Worm (Caenorhabditis elegans) whole organism, L1 larva: ENCODE data around the gene irld-49.
A peak's percentile ranks its signal among the peaks of the same experiment; 100 is the strongest.

ENCODE experiments used
- C16A3.4 ChIP-seq: fragments of 150-350 bp; optimal IDR thresholded peaks from 2 replicates; lab custom pipeline; 2014; ENCODE audit warnings: missing biosample characterization, missing genetic modification characterization
- F16B12.6 ChIP-seq: fragments of 150-350 bp; optimal IDR thresholded peaks from 2 replicates; lab custom pipeline; 2014; ENCODE audit warnings: missing biosample characterization, missing genetic modification characterization
- aha-1 ChIP-seq: fragments of 150-350 bp; optimal IDR thresholded peaks from 2 replicates; lab custom pipeline; 2014; ENCODE audit warnings: missing biosample characterization, missing genetic modification characterization
- alr-1 ChIP-seq: fragments of 200-800 bp; sonication (Bioruptor generic); optimal IDR thresholded peaks from 2 replicates; lab custom pipeline; 2018; ENCODE audit warnings: borderline replicate concordance, mild to moderate bottlenecking, missing genetic modification characterization, missing compliant biosample characterization
- aly-2 ChIP-seq: fragments of 150-350 bp; optimal IDR thresholded peaks from 2 replicates; lab custom pipeline; 2014; ENCODE audit warnings: missing biosample characterization, missing genetic modification characterization
- ama-1 ChIP-seq: fragments of 150-350 bp; optimal IDR thresholded peaks from 2 replicates; lab custom pipeline; 2014
- blmp-1 ChIP-seq: fragments of 150-350 bp; optimal IDR thresholded peaks from 2 replicates; lab custom pipeline; 2014; ENCODE audit warnings: missing biosample characterization, missing genetic modification characterization
- ceh-63 ChIP-seq: fragments of 200-800 bp; sonication (Bioruptor generic); optimal IDR thresholded peaks from 2 replicates; lab custom pipeline; 2018; ENCODE audit warnings: mild to moderate bottlenecking, missing genetic modification characterization, missing compliant biosample characterization
- ceh-8 ChIP-seq: fragments of 200-800 bp; sonication (Bioruptor generic); optimal IDR thresholded peaks from 2 replicates; lab custom pipeline; 2018; ENCODE audit warnings: mild to moderate bottlenecking, missing genetic modification characterization, moderate library complexity, missing compliant biosample characterization
- ceh-82 ChIP-seq, 3 experiments: fragments of 150-350 bp in 1 of 3; sonication (generic microtip) in 2 of 3; optimal IDR thresholded peaks; 2 replicates each; lab custom pipeline; 2014 to 2017; ENCODE audit warnings: missing biosample characterization in 3 of 3, missing genetic modification characterization in 3 of 3
- ceh-90 ChIP-seq: sonication (generic microtip); optimal IDR thresholded peaks from 2 replicates; lab custom pipeline; 2016; ENCODE audit warnings: missing genetic modification characterization, missing compliant biosample characterization
- dpl-1 ChIP-seq, 3 experiments: fragments of 150-350 bp in 2 of 3; sonication (generic microtip) in 1 of 3; optimal IDR thresholded peaks; 2 replicates each; lab custom pipeline; 2014 to 2017; ENCODE audit warnings: missing biosample characterization in 3 of 3, missing genetic modification characterization in 3 of 3, missing genetic modification reagents in 3 of 3
- efl-1 ChIP-seq, 4 experiments: fragments of 150-350 bp; optimal IDR thresholded peaks in 3 of 4; peaks in 1 of 4; 1 replicate in 1 of 4; 2 replicates in 3 of 4; lab custom pipeline; 2014; ENCODE audit warnings: missing biosample characterization in 2 of 4, missing genetic modification characterization in 2 of 4, missing genetic modification reagents in 2 of 4
- efl-3 ChIP-seq: fragments of 200-800 bp; sonication (Bioruptor generic); optimal IDR thresholded peaks from 2 replicates; lab custom pipeline; 2018; ENCODE audit warnings: mild to moderate bottlenecking, missing genetic modification characterization, missing compliant biosample characterization
- egl-13 ChIP-seq: sonication (generic microtip); optimal IDR thresholded peaks from 2 replicates; lab custom pipeline; 2016; ENCODE audit warnings: missing genotype, missing genetic modification reagents, missing genetic modification characterization, missing compliant biosample characterization
- elt-2 ChIP-seq: sonication (generic microtip); optimal IDR thresholded peaks from 2 replicates; lab custom pipeline; 2016; ENCODE audit warnings: missing genetic modification characterization, mild to moderate bottlenecking, inconsistent platforms, missing compliant biosample characterization, missing genetic modification reagents
- fkh-4 ChIP-seq: sonication (generic microtip); optimal IDR thresholded peaks from 2 replicates; lab custom pipeline; 2016; ENCODE audit warnings: missing compliant biosample characterization, missing genetic modification characterization, borderline replicate concordance
- fos-1 ChIP-seq: fragments of 150-350 bp; optimal IDR thresholded peaks from 2 replicates; lab custom pipeline; 2014; ENCODE audit warnings: missing biosample characterization, missing genetic modification characterization
- grh-1 ChIP-seq: fragments of 200-800 bp; sonication (Bioruptor generic); IDR thresholded peaks from 2 replicates; pipeline ENCODE4 v1.3.6; 2022; ENCODE audit warnings: missing genetic modification reagents, missing genetic modification characterization, missing compliant biosample characterization
- hpl-2 ChIP-seq: fragments of 150-350 bp; optimal IDR thresholded peaks from 2 replicates; lab custom pipeline; 2014; ENCODE audit warnings: missing biosample characterization, missing genetic modification reagents, missing genetic modification characterization
- isw-1 ChIP-seq: fragments of 200-800 bp; sonication (Bioruptor generic); IDR thresholded peaks from 2 replicates; pipeline ENCODE4 v1.3.6; 2022; ENCODE audit warnings: missing genetic modification characterization, missing compliant biosample characterization
- jun-1 ChIP-seq: fragments of 150-350 bp; optimal IDR thresholded peaks from 2 replicates; lab custom pipeline; 2014; ENCODE audit warnings: missing biosample characterization, missing genetic modification reagents, missing genetic modification characterization
- lin-15B ChIP-seq: fragments of 150-350 bp; sonication (generic microtip); optimal IDR thresholded peaks from 3 replicates; lab custom pipeline; 2014; ENCODE audit warnings: missing biosample characterization, missing genetic modification characterization
- lin-35 ChIP-seq, 2 experiments: fragments of 150-350 bp; optimal IDR thresholded peaks; 2 replicates each; lab custom pipeline; 2014; ENCODE audit warnings: missing biosample characterization in 2 of 2, missing genetic modification characterization in 2 of 2, missing genetic modification reagents in 2 of 2
- lir-3 ChIP-seq: sonication (generic microtip); optimal IDR thresholded peaks from 2 replicates; lab custom pipeline; 2016; ENCODE audit warnings: mild to moderate bottlenecking, missing genetic modification characterization, moderate library complexity, missing compliant biosample characterization; ENCODE audit not compliant: poor library complexity
- mab-9 ChIP-seq: fragments of 200-800 bp; sonication (Bioruptor generic); IDR thresholded peaks from 2 replicates; pipeline ENCODE4 v1.3.6; 2022; ENCODE audit warnings: missing genetic modification reagents, missing genetic modification characterization, missing compliant biosample characterization
- mdl-1 ChIP-seq, 2 experiments: fragments of 150-350 bp; optimal IDR thresholded peaks; 2 replicates each; lab custom pipeline; 2014 to 2017; ENCODE audit warnings: missing biosample characterization in 2 of 2, missing genetic modification characterization in 2 of 2, inconsistent platforms in 1 of 2
- nhr-19 ChIP-seq: fragments of 200-800 bp; sonication (Bioruptor generic); conservative IDR thresholded peaks from 2 replicates; pipeline ENCODE4 v1.3.6; 2022; ENCODE audit warnings: missing genetic modification characterization, missing compliant biosample characterization
- nhr-237 ChIP-seq: fragments of 150-350 bp; optimal IDR thresholded peaks from 2 replicates; lab custom pipeline; 2014; ENCODE audit warnings: missing biosample characterization, missing genetic modification characterization
- nhr-28 ChIP-seq: fragments of 150-350 bp; optimal IDR thresholded peaks from 2 replicates; lab custom pipeline; 2014; ENCODE audit warnings: missing biosample characterization, missing genetic modification characterization
- nhr-47 ChIP-seq: sonication (generic microtip); optimal IDR thresholded peaks from 2 replicates; lab custom pipeline; 2016; ENCODE audit warnings: mild to moderate bottlenecking, missing genetic modification characterization, moderate library complexity, missing compliant biosample characterization
- nhr-71 ChIP-seq: sonication (generic microtip); optimal IDR thresholded peaks from 2 replicates; lab custom pipeline; 2016; ENCODE audit warnings: mild to moderate bottlenecking, missing genetic modification characterization, moderate library complexity, missing compliant biosample characterization
- nhr-76 ChIP-seq: sonication (generic microtip); optimal IDR thresholded peaks from 2 replicates; lab custom pipeline; 2017; ENCODE audit warnings: missing biosample characterization, missing genetic modification characterization
- nhr-77 ChIP-seq: fragments of 150-350 bp; optimal IDR thresholded peaks from 2 replicates; lab custom pipeline; 2014; ENCODE audit warnings: missing biosample characterization, missing genetic modification characterization
- nhr-90 ChIP-seq: sonication (generic microtip); optimal IDR thresholded peaks from 2 replicates; lab custom pipeline; 2016; ENCODE audit warnings: mild to moderate bottlenecking, missing genetic modification characterization, missing compliant biosample characterization; ENCODE audit not compliant: poor library complexity
- pag-3 ChIP-seq: sonication (generic microtip); optimal IDR thresholded peaks from 2 replicates; lab custom pipeline; 2017; ENCODE audit warnings: missing genetic modification characterization, mild to moderate bottlenecking, missing compliant biosample characterization, antibody characterized with exemption, borderline replicate concordance; ENCODE audit not compliant: insufficient read depth
- rnt-1 ChIP-seq: sonication (generic microtip); optimal IDR thresholded peaks from 2 replicates; lab custom pipeline; 2016; ENCODE audit warnings: mild to moderate bottlenecking, missing genetic modification characterization, moderate library complexity, missing compliant biosample characterization
- snpc-4 ChIP-seq: fragments of 150-350 bp; optimal IDR thresholded peaks from 2 replicates; lab custom pipeline; 2014; ENCODE audit warnings: missing biosample characterization, missing genetic modification characterization
- snu-23 ChIP-seq: sonication (generic microtip); optimal IDR thresholded peaks from 2 replicates; lab custom pipeline; 2016; ENCODE audit warnings: missing genetic modification characterization, missing compliant biosample characterization
- sup-37 ChIP-seq: fragments of 200-800 bp; sonication (Bioruptor generic); optimal IDR thresholded peaks from 2 replicates; lab custom pipeline; 2018; ENCODE audit warnings: mild to moderate bottlenecking, missing genetic modification characterization, missing compliant biosample characterization
- tbx-2 ChIP-seq: sonication (generic microtip); optimal IDR thresholded peaks from 2 replicates; lab custom pipeline; 2016; ENCODE audit warnings: missing genetic modification characterization, missing compliant biosample characterization
- unc-130 ChIP-seq: fragments of 150-350 bp; optimal IDR thresholded peaks from 2 replicates; lab custom pipeline; 2017; ENCODE audit warnings: missing biosample characterization, missing genetic modification characterization, inconsistent platforms
- unc-30 ChIP-seq: sonication (generic microtip); optimal IDR thresholded peaks from 2 replicates; lab custom pipeline; 2017; ENCODE audit warnings: missing biosample characterization, missing genetic modification characterization
- unc-62 ChIP-seq: fragments of 150-350 bp; optimal IDR thresholded peaks from 2 replicates; lab custom pipeline; 2014; ENCODE audit warnings: missing biosample characterization, missing genetic modification reagents, missing genetic modification characterization
- unc-98 ChIP-seq: fragments of 200-800 bp; sonication (Bioruptor generic); IDR thresholded peaks from 2 replicates; pipeline ENCODE4 v1.3.6; 2022; ENCODE audit warnings: missing genetic modification characterization, missing compliant biosample characterization
- vab-15 ChIP-seq: sonication (generic microtip); optimal IDR thresholded peaks from 2 replicates; lab custom pipeline; 2017; ENCODE audit warnings: missing genotype, mild to moderate bottlenecking, missing genetic modification characterization, missing compliant biosample characterization
- zip-4 ChIP-seq: fragments of 200-800 bp; sonication (Bioruptor generic); optimal IDR thresholded peaks from 2 replicates; lab custom pipeline; 2018; ENCODE audit warnings: mild to moderate bottlenecking, missing genetic modification characterization, moderate library complexity, missing compliant biosample characterization
- ztf-11 ChIP-seq, 2 experiments: sonication (generic microtip); optimal IDR thresholded peaks; 2 replicates each; lab custom pipeline; 2016 to 2017; ENCODE audit warnings: missing genetic modification characterization in 2 of 2, missing biosample characterization in 1 of 2, missing compliant biosample characterization in 1 of 2

Gene irld-49

ce11 chrII:2992300-2992699 lies 48.3 kb downstream of the irld-49 start (continued):
- TF ChIP-seq rnt-1 (tag; lab: Kevin White, UChicago) (peak; percentile 40), pag-3 (tag; lab: Kevin White, UChicago) (no peak), snpc-4 (tag; lab: Kevin White, UChicago) (no peak), C16A3.4 (tag; lab: Kevin White, UChicago) (no peak), egl-13 (tag; lab: Kevin White, UChicago) (peak; percentile 33), vab-15 (tag; lab: Kevin White, UChicago) (no peak), nhr-47 (tag; lab: Kevin White, UChicago) (peak; percentile 8), aha-1 (tag; lab: Kevin White, UChicago) (no peak)

- TF ChIP-seq nhr-90 (no peak), lir-3 (tag; lab: Kevin White, UChicago) (no peak), aly-2 (tag; lab: Kevin White, UChicago) (no peak), dpl-1 (GFP tag; optimal IDR thresholded peaks at IDR 0.05; lab: Kevin White, UChicago) (peak; percentile 10 to 28 (median 13)), tbx-2 (tag; lab: Kevin White, UChicago) (no peak), nhr-19 (peak; percentile 53), isw-1 (GFP tag; lab: Robert Waterston, UW) (no peak), efl-1 (optimal IDR thresholded peaks at IDR 0.05; lab: Kevin White, UChicago) (peak in 1 of 2 experiments; percentile 28), efl-1 (GFP tag; optimal IDR thresholded peaks at IDR 0.05 in 1 of 2; lab: Kevin White, UChicago) (peak in 1 of 2 experiments; percentile 71), zip-4 (GFP tag; lab: Kevin White, UChicago) (peak; percentile 70), unc-62 (no peak), nhr-237 (tag; lab: Kevin White, UChicago) (no peak), ama-1 (lab: Kevin White, UChicago) (no peak), efl-3 (GFP tag; lab: Kevin White, UChicago) (no peak), lin-35 (GFP tag; optimal IDR thresholded peaks at IDR 0.05; lab: Kevin White, UChicago) (peak in 1 of 2 experiments; percentile 32), grh-1 (GFP tag; lab: Robert Waterston, UW) (peak; percentile 88), sup-37 (GFP tag; lab: Kevin White, UChicago) (no peak), mab-9 (GFP tag; lab: Robert Waterston, UW) (no peak), ceh-90 (no peak), nhr-71 (tag; lab: Kevin White, UChicago) (peak; percentile 65), ceh-82 (tag; optimal IDR thresholded peaks at IDR 0.05; lab: Kevin White, UChicago) (no peak), fkh-4 (no peak), ceh-8 (no peak), elt-2 (no peak), vab-15 (tag; lab: Kevin White, UChicago) (no peak), blmp-1 (tag; lab: Kevin White, UChicago) (peak; percentile 98), unc-30 (tag; lab: Kevin White, UChicago) (no peak), jun-1 (tag; lab: Kevin White, UChicago) (no peak), hpl-2 (GFP tag; lab: Kevin White, UChicago) (no peak), fos-1 (tag; lab: Kevin White, UChicago) (no peak), lin-15B (tag; lab: Kevin White, UChicago) (no peak), unc-130 (tag; lab: Kevin White, UChicago) (peak; percentile 19), alr-1 (tag; lab: Kevin White, UChicago) (no peak), mdl-1 (tag; optimal IDR thresholded peaks at IDR 0.05; lab: Kevin White, UChicago) (no peak), nhr-76 (no peak), ztf-11 (tag; optimal IDR thresholded peaks at IDR 0.05; lab: Kevin White, UChicago) (no peak), snu-23 (GFP tag; lab: Kevin White, UChicago) (peak; percentile 13), nhr-77 (tag; lab: Kevin White, UChicago) (no peak), F16B12.6 (tag; lab: Kevin White, UChicago) (no peak), ceh-63 (no peak), snpc-4 (tag; lab: Kevin White, UChicago) (no peak), unc-98 (GFP tag; lab: Robert Waterston, UW) (no peak), nhr-28 (tag; lab: Kevin White, UChicago) (no peak)
Measured at ce11 chrII:2994590-2995392, 50.8 kb downstream of the irld-49 start.
